Fruit fly (Drosophila melanogaster) whole organism, prepupa: ENCODE results near the gene Adss.

ENCODE experiments used
- Blimp-1 ChIP-seq: fragments of 200-800 bp; sonication (Bioruptor generic); optimal IDR thresholded peaks from 3 replicates; lab custom pipeline; 2017; ENCODE audit warnings: missing biosample characterization, missing genetic modification characterization, mild to moderate bottlenecking, moderate library complexity, missing genetic modification reagents
- CG10631 ChIP-seq: fragments of 200-800 bp; sonication (Bioruptor generic); optimal IDR thresholded peaks from 2 replicates; lab custom pipeline; 2016; ENCODE audit warnings: missing biosample characterization, missing genetic modification characterization
- CG10669 ChIP-seq: fragments of 200-800 bp; sonication (Bioruptor generic); optimal IDR thresholded peaks from 3 replicates; lab custom pipeline; 2018; ENCODE audit warnings: missing biosample characterization, mild to moderate bottlenecking, missing genetic modification characterization, moderate library complexity
- CG11902 ChIP-seq: fragments of 200-800 bp; sonication (Bioruptor generic); optimal IDR thresholded peaks from 3 replicates; lab custom pipeline; 2016; ENCODE audit warnings: missing biosample characterization, missing genetic modification characterization
- CG15336 ChIP-seq: fragments of 200-800 bp; sonication (Bioruptor generic); IDR thresholded peaks from 2 replicates; pipeline ENCODE4 v1.3.6; 2022; ENCODE audit warnings: missing biosample characterization, missing genetic modification characterization
- CG1621 ChIP-seq: fragments of 200-800 bp; sonication (Bioruptor generic); optimal IDR thresholded peaks from 3 replicates; lab custom pipeline; 2018; ENCODE audit warnings: missing biosample characterization, mild to moderate bottlenecking, missing genetic modification characterization
- CG3032 ChIP-seq: fragments of 200-800 bp; optimal IDR thresholded peaks from 2 replicates; lab custom pipeline; 2019; ENCODE audit warnings: missing biosample characterization, mild to moderate bottlenecking, missing genetic modification characterization, moderate library complexity
- CG31627 ChIP-seq: fragments of 200-800 bp; sonication (Bioruptor generic); optimal IDR thresholded peaks from 3 replicates; lab custom pipeline; 2016; ENCODE audit warnings: missing biosample characterization, missing genetic modification characterization
- CG32006 ChIP-seq: fragments of 200-800 bp; sonication (Bioruptor generic); optimal IDR thresholded peaks from 3 replicates; lab custom pipeline; 2017; ENCODE audit warnings: missing biosample characterization, mild to moderate bottlenecking, missing genetic modification characterization
- CG34406 ChIP-seq: fragments of 200-800 bp; sonication (Bioruptor generic); optimal IDR thresholded peaks from 3 replicates; lab custom pipeline; 2016; ENCODE audit warnings: missing biosample characterization, missing genetic modification characterization
- CG3919 ChIP-seq: fragments of 200-800 bp; sonication (Bioruptor generic); optimal IDR thresholded peaks from 3 replicates; lab custom pipeline; 2016; ENCODE audit warnings: missing biosample characterization, missing genetic modification characterization
- CG4318 ChIP-seq: fragments of 200-800 bp; sonication (Bioruptor generic); optimal IDR thresholded peaks from 3 replicates; lab custom pipeline; 2017; ENCODE audit warnings: missing biosample characterization, mild to moderate bottlenecking, missing genetic modification characterization
- CG6163 ChIP-seq: fragments of 200-800 bp; sonication (Bioruptor generic); IDR thresholded peaks from 3 replicates; pipeline ENCODE4 v1.3.6; 2022; ENCODE audit warnings: missing biosample characterization, missing genetic modification characterization
- CG6276 ChIP-seq: fragments of 200-800 bp; sonication (Bioruptor generic); optimal IDR thresholded peaks from 2 replicates; lab custom pipeline; 2017; ENCODE audit warnings: missing biosample characterization, mild to moderate bottlenecking, missing genetic modification characterization
- CG6808 ChIP-seq: fragments of 200-800 bp; sonication (Bioruptor generic); optimal IDR thresholded peaks from 3 replicates; lab custom pipeline; 2017; ENCODE audit warnings: missing biosample characterization, missing genetic modification characterization, mild to moderate bottlenecking, moderate library complexity, missing genetic modification reagents
- CG7368 ChIP-seq: fragments of 200-800 bp; sonication (Bioruptor generic); optimal IDR thresholded peaks from 3 replicates; lab custom pipeline; 2016; ENCODE audit warnings: missing biosample characterization, missing genetic modification characterization
- CG8119 ChIP-seq: fragments of 200-800 bp; sonication (Bioruptor generic); IDR thresholded peaks from 3 replicates; pipeline ENCODE4 v1.3.6; 2022; ENCODE audit warnings: missing biosample characterization, missing genetic modification characterization
- CG8632 ChIP-seq: fragments of 200-800 bp; sonication (Bioruptor generic); optimal IDR thresholded peaks from 3 replicates; lab custom pipeline; 2016; ENCODE audit warnings: missing biosample characterization, missing genetic modification characterization
- Eip75B ChIP-seq: fragments of 200-800 bp; sonication (Bioruptor generic); optimal IDR thresholded peaks from 3 replicates; lab custom pipeline; 2016; ENCODE audit warnings: missing biosample characterization, missing genetic modification characterization
- Eip78C ChIP-seq: fragments of 200-800 bp; sonication (Bioruptor generic); peaks from one replicate; lab custom pipeline; 2016; ENCODE audit warnings: missing biosample characterization, missing genetic modification characterization
- Eip93F ChIP-seq: fragments of 200-800 bp; sonication (Bioruptor generic); optimal IDR thresholded peaks from 2 replicates; lab custom pipeline; 2016; ENCODE audit warnings: missing biosample characterization, mild to moderate bottlenecking, missing genetic modification characterization
- Ets21C ChIP-seq: fragments of 200-800 bp; sonication (Bioruptor generic); optimal IDR thresholded peaks from 3 replicates; lab custom pipeline; 2016; ENCODE audit warnings: missing biosample characterization, missing genetic modification characterization
- Hr39 ChIP-seq: fragments of 200-800 bp; sonication (Bioruptor generic); optimal IDR thresholded peaks from 2 replicates; lab custom pipeline; 2016; ENCODE audit warnings: missing biosample characterization, missing genetic modification characterization
- Hr4 ChIP-seq: fragments of 200-800 bp; sonication (Bioruptor generic); optimal IDR thresholded peaks from 3 replicates; lab custom pipeline; 2016; ENCODE audit warnings: missing biosample characterization, missing genetic modification characterization
- Met ChIP-seq: fragments of 200-800 bp; sonication (Bioruptor generic); optimal IDR thresholded peaks from 3 replicates; lab custom pipeline; 2016; ENCODE audit warnings: missing biosample characterization, missing genetic modification characterization
- OdsH ChIP-seq: fragments of 200-800 bp; sonication (Bioruptor generic); optimal IDR thresholded peaks from 3 replicates; lab custom pipeline; 2016; ENCODE audit warnings: missing biosample characterization, missing genetic modification characterization
- Smox ChIP-seq: fragments of 200-800 bp; sonication (Bioruptor generic); optimal IDR thresholded peaks from 3 replicates; lab custom pipeline; 2016; ENCODE audit warnings: missing biosample characterization, missing genetic modification characterization
- Sox102F ChIP-seq: fragments of 200-800 bp; sonication (Bioruptor generic); optimal IDR thresholded peaks from 2 replicates; lab custom pipeline; 2016; ENCODE audit warnings: missing biosample characterization, mild to moderate bottlenecking, missing genetic modification characterization
- Sox14 ChIP-seq: fragments of 200-800 bp; sonication (Bioruptor generic); optimal IDR thresholded peaks from 3 replicates; lab custom pipeline; 2016; ENCODE audit warnings: missing biosample characterization, missing genetic modification characterization
- achi ChIP-seq: fragments of 200-800 bp; sonication (Bioruptor generic); optimal IDR thresholded peaks from 3 replicates; lab custom pipeline; 2016; ENCODE audit warnings: missing biosample characterization, missing genetic modification characterization
- acj6 ChIP-seq: fragments of 200-800 bp; sonication (Bioruptor generic); optimal IDR thresholded peaks from 3 replicates; lab custom pipeline; 2016; ENCODE audit warnings: missing biosample characterization, missing genetic modification characterization
- cyc ChIP-seq: fragments of 200-800 bp; sonication (Bioruptor generic); optimal IDR thresholded peaks from 3 replicates; lab custom pipeline; 2016; ENCODE audit warnings: missing biosample characterization, missing genetic modification characterization
- dsx ChIP-seq: fragments of 200-800 bp; optimal IDR thresholded peaks from 3 replicates; lab custom pipeline; 2019; ENCODE audit warnings: missing biosample characterization, mild to moderate bottlenecking, missing genetic modification characterization, moderate library complexity; ENCODE audit not compliant: poor library complexity, severe bottlenecking
- eg ChIP-seq: fragments of 200-800 bp; sonication (Bioruptor generic); IDR thresholded peaks from 3 replicates; pipeline ENCODE4 v1.3.6; 2022; ENCODE audit warnings: missing biosample characterization, missing genetic modification characterization
- esn ChIP-seq: fragments of 200-800 bp; sonication (Bioruptor generic); optimal IDR thresholded peaks from 2 replicates; lab custom pipeline; 2016; ENCODE audit warnings: missing biosample characterization, mild to moderate bottlenecking, missing genetic modification characterization, moderate library complexity
- fd59A ChIP-seq: fragments of 200-800 bp; sonication (Bioruptor generic); optimal IDR thresholded peaks from 2 replicates; lab custom pipeline; 2017; ENCODE audit warnings: missing biosample characterization, mild to moderate bottlenecking, missing genetic modification characterization, missing genetic modification reagents
- fkh ChIP-seq: fragments of 200-800 bp; sonication (Bioruptor generic); optimal IDR thresholded peaks from 3 replicates; lab custom pipeline; 2017; ENCODE audit warnings: missing biosample characterization, mild to moderate bottlenecking, missing genetic modification characterization, moderate library complexity
- lz ChIP-seq: fragments of 200-800 bp; sonication (Bioruptor generic); optimal IDR thresholded peaks from 3 replicates; lab custom pipeline; 2016; ENCODE audit warnings: missing biosample characterization, missing genetic modification characterization
- pdm3 ChIP-seq: fragments of 200-800 bp; sonication (Bioruptor generic); optimal IDR thresholded peaks from 3 replicates; lab custom pipeline; 2016; ENCODE audit warnings: missing biosample characterization, missing genetic modification characterization
- salr ChIP-seq, 2 experiments: fragments of 200-800 bp; sonication (Bioruptor generic); optimal IDR thresholded peaks; 3 replicates each; lab custom pipeline; 2016 to 2018; ENCODE audit warnings: missing biosample characterization in 2 of 2, missing genetic modification characterization in 2 of 2, mild to moderate bottlenecking in 1 of 2
- spab ChIP-seq: fragments of 200-800 bp; sonication (Bioruptor generic); optimal IDR thresholded peaks from 2 replicates; lab custom pipeline; 2017; ENCODE audit warnings: missing biosample characterization, mild to moderate bottlenecking, missing genetic modification characterization, missing genetic modification reagents
- ss ChIP-seq, 2 experiments: fragments of 200-800 bp; sonication (Bioruptor generic); optimal IDR thresholded peaks; 2 replicates in 1 of 2; 3 replicates in 1 of 2; lab custom pipeline; 2017 to 2018; ENCODE audit warnings: mild to moderate bottlenecking in 2 of 2, missing biosample characterization in 2 of 2, missing genetic modification characterization in 2 of 2, moderate library complexity in 1 of 2
- svp ChIP-seq: fragments of 200-800 bp; sonication (Bioruptor generic); peaks from one replicate; lab custom pipeline; 2016; ENCODE audit warnings: missing biosample characterization, missing genetic modification characterization
- topi ChIP-seq: fragments of 200-800 bp; sonication (Bioruptor generic); optimal IDR thresholded peaks from 3 replicates; lab custom pipeline; 2016; ENCODE audit warnings: missing biosample characterization, missing genetic modification characterization
- vri ChIP-seq: fragments of 200-800 bp; sonication (Bioruptor generic); optimal IDR thresholded peaks from 3 replicates; lab custom pipeline; 2016; ENCODE audit warnings: missing biosample characterization, mild to moderate bottlenecking, missing genetic modification characterization

Adss gene

DNA sequence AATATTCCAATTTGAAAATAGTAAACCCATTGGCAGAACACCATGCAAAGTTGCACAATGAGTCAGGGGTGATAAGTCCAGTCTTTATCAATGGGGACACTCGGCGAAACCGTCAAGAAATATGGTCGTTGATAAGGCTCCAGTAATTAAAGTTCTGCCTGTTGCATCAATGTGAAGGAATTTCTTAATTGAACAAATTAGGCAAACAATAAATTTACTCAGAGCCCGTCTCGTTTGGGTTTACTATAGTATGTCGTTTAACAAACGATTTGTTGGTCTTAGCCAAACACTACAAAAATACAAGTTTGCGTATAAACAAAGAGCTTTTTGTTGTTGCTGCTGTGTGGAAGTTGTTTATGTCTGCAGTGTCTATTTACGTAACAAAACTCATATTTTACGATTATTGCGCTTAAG lies 4.4 kb upstream of the Adss start:
- TF ChIP-seq Eip78C (GFP tag; lab: Kevin White, UChicago): peak; percentile 5
- peak; percentile 53 for TF ChIP-seq vri
- no peak for TF ChIP-seq cyc (GFP tag; lab: Kevin White, UChicago)
- TF ChIP-seq fkh (GFP tag; lab: Kevin White, UChicago): peak; percentile 94

dm6 chr3R:20833664-20834063 lies 3.3 kb upstream of the Adss start:
- TF ChIP-seq cyc (GFP tag; lab: Kevin White, UChicago): peak; percentile 28
- no peak for TF ChIP-seq CG11902 (GFP tag; lab: Kevin White, UChicago)
- peak; percentile 20 for TF ChIP-seq acj6
- TF ChIP-seq CG31627 (GFP tag; lab: Kevin White, UChicago): peak; percentile 34
- TF ChIP-seq CG6163 (GFP tag; lab: Robert Waterston, UW): 0 out of 3 replicates have a peak, but pooled peaks have one; percentile 29
- peak; percentile 55 for TF ChIP-seq OdsH (GFP tag; lab: Kevin White, UChicago)
- TF ChIP-seq CG8119 (GFP tag; lab: Robert Waterston, UW): peak; percentile 61; the same call in 2 of the 3 replicates
- peak; percentile 18 for TF ChIP-seq CG10631 (GFP tag; lab: Kevin White, UChicago)
- peak; percentile 49 for TF ChIP-seq esn (GFP tag; lab: Kevin White, UChicago)
- TF ChIP-seq CG7368 (GFP tag; lab: Kevin White, UChicago): peak; percentile 37
- peak; percentile 56 for TF ChIP-seq Sox102F (GFP tag; lab: Kevin White, UChicago)
- peak; percentile 21 for TF ChIP-seq CG3919 (GFP tag; lab: Kevin White, UChicago)
- no peak for TF ChIP-seq ss (GFP tag; optimal IDR thresholded peaks at IDR 0.05; lab: Kevin White, UChicago)
- no peak for TF ChIP-seq CG3032 (tag; lab: Kevin White, UChicago)
- TF ChIP-seq Hr39 (GFP tag; lab: Kevin White, UChicago): peak; percentile 28
- peak; percentile 16 for TF ChIP-seq CG8632 (GFP tag; lab: Kevin White, UChicago)
- TF ChIP-seq Blimp-1 (GFP tag; lab: Kevin White, UChicago): no peak
- peak; percentile 85 for TF ChIP-seq Eip78C (GFP tag; lab: Kevin White, UChicago)
- TF ChIP-seq pdm3: peak; percentile 56
- peak; percentile 17 for TF ChIP-seq Met (GFP tag; lab: Kevin White, UChicago)
- peak; percentile 67 for TF ChIP-seq CG32006 (GFP tag; lab: Kevin White, UChicago)
- TF ChIP-seq fd59A (GFP tag; lab: Kevin White, UChicago): no peak
- TF ChIP-seq CG4318: peak; percentile 25
- peak; percentile 50; the same call in 1 of the 3 replicates for TF ChIP-seq eg (GFP tag; lab: Robert Waterston, UW)
- peak; percentile 28 for TF ChIP-seq Smox (GFP tag; lab: Kevin White, UChicago)
- TF ChIP-seq Sox14 (GFP tag; lab: Kevin White, UChicago): peak; percentile 13
- peak; percentile 28 for TF ChIP-seq CG10669 (GFP tag; lab: Kevin White, UChicago)
- peak; percentile 15 for TF ChIP-seq lz (GFP tag; lab: Kevin White, UChicago)
- TF ChIP-seq CG6276 (GFP tag; lab: Kevin White, UChicago): peak; percentile 3
- peak; percentile 26 for TF ChIP-seq achi
- peak; percentile 59 for TF ChIP-seq Hr4 (GFP tag; lab: Kevin White, UChicago)
- TF ChIP-seq CG15336: peak; percentile 64; the same call in 1 of the 2 replicates
- TF ChIP-seq topi (GFP tag; lab: Kevin White, UChicago): peak; percentile 6
- peak; percentile 55 for TF ChIP-seq Eip93F (GFP tag; lab: Kevin White, UChicago)
- TF ChIP-seq dsx (GFP tag; lab: Kevin White, UChicago): no peak
- peak in 1 of 2 experiments; percentile 7 for TF ChIP-seq salr (GFP tag; optimal IDR thresholded peaks at IDR 0.05; lab: Kevin White, UChicago)
- peak; percentile 80 for TF ChIP-seq svp (GFP tag; lab: Kevin White, UChicago)
- TF ChIP-seq CG6808: no peak
- no peak for TF ChIP-seq CG1621 (tag; lab: Kevin White, UChicago)
- peak; percentile 20 for TF ChIP-seq Eip75B (GFP tag; lab: Kevin White, UChicago)
- peak; percentile 34 for TF ChIP-seq CG34406 (GFP tag; lab: Kevin White, UChicago)
- TF ChIP-seq Ets21C: no peak
- no peak for TF ChIP-seq spab (GFP tag; lab: Kevin White, UChicago)
